Worm (Caenorhabditis elegans): ENCODE data around the gene T28C6.8.

DNA sequence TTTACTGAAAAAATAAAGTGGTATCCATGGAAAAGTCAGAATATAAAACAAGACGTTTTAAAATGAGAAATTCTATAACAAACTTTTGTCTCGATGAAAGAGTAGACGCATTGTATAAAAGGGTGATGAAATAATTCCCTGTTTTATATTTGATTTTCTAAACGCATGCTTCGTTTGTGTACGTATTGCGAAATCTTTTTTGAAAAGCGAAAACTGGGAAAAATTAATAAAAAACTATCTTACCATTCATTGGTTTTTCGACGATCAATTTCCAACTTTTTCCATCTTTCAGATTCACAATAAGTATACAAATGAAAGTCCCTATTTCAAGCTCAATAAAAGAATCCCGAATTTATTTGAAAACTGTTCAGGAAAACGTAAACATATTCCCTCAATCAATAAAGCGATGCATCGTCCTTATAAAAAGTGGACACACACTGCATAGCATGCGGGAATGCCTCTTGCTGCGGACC lies 45.6 kb downstream of the T28C6.8 start, which contains the start of gene C33D9.13:
- TF ChIP-seq med-1 (GFP tag; optimal IDR thresholded peaks at IDR 0.05; ENCODE audit: insufficient read depth) (no peak), ref-1 (GFP tag; conservative IDR thresholded peaks at IDR 0.05) (no peak), tab-1 (GFP tag; IDR thresholded peaks at IDR 0.05) (no peak), klf-2 (GFP tag; conservative IDR thresholded peaks at IDR 0.05) (no peak), flt-1 (GFP tag; IDR thresholded peaks at IDR 0.05) (no peak)

Measured in whole organism, midembryonic.